Worm (Caenorhabditis elegans): ENCODE measurements around the gene fre-1.
"Not testable (repeated sequence)": the region's sequence is repeated elsewhere in the genome, so short reads cannot be mapped to it uniquely, and the experiment has no call there.

DNA sequence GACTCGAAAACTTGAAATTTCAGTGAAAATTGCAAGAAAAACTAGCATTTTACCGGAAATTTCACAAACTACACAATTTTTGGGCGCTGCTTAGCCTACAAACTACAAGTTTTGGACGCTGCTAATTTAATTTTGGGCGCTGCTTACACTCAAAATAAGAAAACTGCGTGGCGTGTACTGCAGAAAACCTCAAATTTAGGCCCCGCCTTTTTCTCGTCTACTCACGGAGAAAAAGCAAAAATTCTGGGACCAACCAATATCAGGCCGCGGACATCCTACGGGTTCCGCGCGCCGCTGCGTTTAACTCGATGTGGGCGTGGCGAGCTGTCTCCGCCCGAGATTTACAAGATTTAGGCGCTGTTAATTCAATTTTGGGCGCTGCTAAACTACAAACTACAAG lies 805 bp upstream of the fre-1 start:
- not testable (repeated sequence) for TF ChIP-seq lin-15B (tag; optimal IDR thresholded peaks at IDR 0.05); nhr-28 (tag; optimal IDR thresholded peaks at IDR 0.05); snpc-4 (tag; optimal IDR thresholded peaks at IDR 0.05); lsy-2 (tag; optimal IDR thresholded peaks at IDR 0.05); mdl-1 (tag; optimal IDR thresholded peaks at IDR 0.05); unc-130 (tag; optimal IDR thresholded peaks at IDR 0.05); fos-1 (tag; optimal IDR thresholded peaks at IDR 0.05); unc-62 (GFP tag; optimal IDR thresholded peaks at IDR 0.05); unc-30 (tag; optimal IDR thresholded peaks at IDR 0.05); tbx-2 (tag; optimal IDR thresholded peaks at IDR 0.05); ama-1 (optimal IDR thresholded peaks at IDR 0.05); nhr-11 (tag; optimal IDR thresholded peaks at IDR 0.05)
